Worm (Caenorhabditis elegans) whole organism, L1 larva: ENCODE data around the gene snb-5.

Source experiments
- alr-1 ChIP-seq: fragments of 200-800 bp; sonication (Bioruptor generic); optimal IDR thresholded peaks from 2 replicates; lab custom pipeline; 2018; ENCODE audit warnings: borderline replicate concordance, mild to moderate bottlenecking, missing genetic modification characterization, missing compliant biosample characterization
- aly-2 ChIP-seq: fragments of 150-350 bp; optimal IDR thresholded peaks from 2 replicates; lab custom pipeline; 2014; ENCODE audit warnings: missing biosample characterization, missing genetic modification characterization
- blmp-1 ChIP-seq: fragments of 150-350 bp; optimal IDR thresholded peaks from 2 replicates; lab custom pipeline; 2014; ENCODE audit warnings: missing biosample characterization, missing genetic modification characterization
- ceh-8 ChIP-seq: fragments of 200-800 bp; sonication (Bioruptor generic); optimal IDR thresholded peaks from 2 replicates; lab custom pipeline; 2018; ENCODE audit warnings: mild to moderate bottlenecking, missing genetic modification characterization, moderate library complexity, missing compliant biosample characterization
- ceh-82 ChIP-seq, 3 experiments: fragments of 150-350 bp in 1 of 3; sonication (generic microtip) in 2 of 3; optimal IDR thresholded peaks; 2 replicates each; lab custom pipeline; 2014 to 2017; ENCODE audit warnings: missing biosample characterization in 3 of 3, missing genetic modification characterization in 3 of 3
- ceh-88 ChIP-seq: fragments of 200-800 bp; sonication (Bioruptor generic); IDR thresholded peaks from 2 replicates; pipeline ENCODE4 v1.3.6; 2022; ENCODE audit warnings: missing genetic modification characterization, missing compliant biosample characterization
- dpl-1 ChIP-seq, 3 experiments: fragments of 150-350 bp in 2 of 3; sonication (generic microtip) in 1 of 3; optimal IDR thresholded peaks; 2 replicates each; lab custom pipeline; 2014 to 2017; ENCODE audit warnings: missing biosample characterization in 3 of 3, missing genetic modification characterization in 3 of 3, missing genetic modification reagents in 3 of 3
- dsc-1 ChIP-seq: sonication (generic microtip); optimal IDR thresholded peaks from 2 replicates; lab custom pipeline; 2016; ENCODE audit warnings: mild to moderate bottlenecking, missing genetic modification characterization, missing compliant biosample characterization
- efl-1 ChIP-seq, 4 experiments: fragments of 150-350 bp; optimal IDR thresholded peaks in 3 of 4; peaks in 1 of 4; 1 replicate in 1 of 4; 2 replicates in 3 of 4; lab custom pipeline; 2014; ENCODE audit warnings: missing biosample characterization in 2 of 4, missing genetic modification characterization in 2 of 4, missing genetic modification reagents in 2 of 4
- efl-3 ChIP-seq: fragments of 200-800 bp; sonication (Bioruptor generic); optimal IDR thresholded peaks from 2 replicates; lab custom pipeline; 2018; ENCODE audit warnings: mild to moderate bottlenecking, missing genetic modification characterization, missing compliant biosample characterization
- egl-13 ChIP-seq: sonication (generic microtip); optimal IDR thresholded peaks from 2 replicates; lab custom pipeline; 2016; ENCODE audit warnings: missing genotype, missing genetic modification reagents, missing genetic modification characterization, missing compliant biosample characterization
- ets-5 ChIP-seq: fragments of 200-800 bp; sonication (Bioruptor generic); IDR thresholded peaks from 2 replicates; pipeline ENCODE4 v1.3.6; 2022; ENCODE audit warnings: missing genetic modification characterization, missing compliant biosample characterization
- hlh-17 ChIP-seq: fragments of 200-800 bp; sonication (Bioruptor generic); optimal IDR thresholded peaks from 2 replicates; lab custom pipeline; 2018; ENCODE audit warnings: missing genetic modification characterization, mild to moderate bottlenecking, missing compliant biosample characterization, moderate library complexity, borderline replicate concordance
- lin-13 ChIP-seq: fragments of 150-350 bp; optimal IDR thresholded peaks from 2 replicates; lab custom pipeline; 2014; ENCODE audit warnings: missing biosample characterization, missing genetic modification reagents, missing genetic modification characterization
- lin-14 ChIP-seq: fragments of 200-800 bp; sonication (Bioruptor generic); optimal IDR thresholded peaks from 2 replicates; lab custom pipeline; 2018; ENCODE audit warnings: mild to moderate bottlenecking, missing genetic modification characterization, moderate library complexity, missing compliant biosample characterization
- lin-15B ChIP-seq: fragments of 150-350 bp; sonication (generic microtip); optimal IDR thresholded peaks from 3 replicates; lab custom pipeline; 2014; ENCODE audit warnings: missing biosample characterization, missing genetic modification characterization
- lir-3 ChIP-seq: sonication (generic microtip); optimal IDR thresholded peaks from 2 replicates; lab custom pipeline; 2016; ENCODE audit warnings: mild to moderate bottlenecking, missing genetic modification characterization, moderate library complexity, missing compliant biosample characterization; ENCODE audit not compliant: poor library complexity
- lsy-2 ChIP-seq, 2 experiments: fragments of 150-350 bp; optimal IDR thresholded peaks; 2 replicates each; lab custom pipeline; 2014; ENCODE audit warnings: missing biosample characterization in 2 of 2, missing genetic modification characterization in 2 of 2
- mdl-1 ChIP-seq, 2 experiments: fragments of 150-350 bp; optimal IDR thresholded peaks; 2 replicates each; lab custom pipeline; 2014 to 2017; ENCODE audit warnings: missing biosample characterization in 2 of 2, missing genetic modification characterization in 2 of 2, inconsistent platforms in 1 of 2
- mef-2 ChIP-seq: fragments of 150-350 bp; optimal IDR thresholded peaks from 2 replicates; lab custom pipeline; 2014; ENCODE audit warnings: missing biosample characterization, missing genetic modification characterization
- nhr-11 ChIP-seq: fragments of 150-350 bp; optimal IDR thresholded peaks from 2 replicates; lab custom pipeline; 2014; ENCODE audit warnings: missing biosample characterization, missing genetic modification characterization
- nhr-12 ChIP-seq: sonication (generic microtip); optimal IDR thresholded peaks from 2 replicates; lab custom pipeline; 2017; ENCODE audit warnings: missing biosample characterization, missing genetic modification characterization
- nhr-20 ChIP-seq: sonication (generic microtip); optimal IDR thresholded peaks from 2 replicates; lab custom pipeline; 2016; ENCODE audit warnings: mild to moderate bottlenecking, missing genetic modification characterization, missing compliant biosample characterization
- nhr-237 ChIP-seq: fragments of 150-350 bp; optimal IDR thresholded peaks from 2 replicates; lab custom pipeline; 2014; ENCODE audit warnings: missing biosample characterization, missing genetic modification characterization
- nhr-28 ChIP-seq: fragments of 150-350 bp; optimal IDR thresholded peaks from 2 replicates; lab custom pipeline; 2014; ENCODE audit warnings: missing biosample characterization, missing genetic modification characterization
- nhr-84 ChIP-seq: sonication (generic microtip); optimal IDR thresholded peaks from 2 replicates; lab custom pipeline; 2017; ENCODE audit warnings: missing biosample characterization, missing genetic modification characterization
- nhr-85 ChIP-seq: sonication (generic microtip); peaks from one replicate; lab custom pipeline; 2016; ENCODE audit warnings: missing genetic modification characterization, inconsistent platforms, missing compliant biosample characterization
- rnt-1 ChIP-seq: sonication (generic microtip); optimal IDR thresholded peaks from 2 replicates; lab custom pipeline; 2016; ENCODE audit warnings: mild to moderate bottlenecking, missing genetic modification characterization, moderate library complexity, missing compliant biosample characterization
- skn-1 ChIP-seq: fragments of 150-350 bp; optimal IDR thresholded peaks from 2 replicates; lab custom pipeline; 2014; ENCODE audit warnings: missing biosample characterization, missing genetic modification characterization
- swsn-7 ChIP-seq: sonication (generic microtip); optimal IDR thresholded peaks from 2 replicates; lab custom pipeline; 2016; ENCODE audit warnings: missing genetic modification characterization, missing compliant biosample characterization
- tbx-2 ChIP-seq: sonication (generic microtip); optimal IDR thresholded peaks from 2 replicates; lab custom pipeline; 2016; ENCODE audit warnings: missing genetic modification characterization, missing compliant biosample characterization
- unc-130 ChIP-seq: fragments of 150-350 bp; optimal IDR thresholded peaks from 2 replicates; lab custom pipeline; 2017; ENCODE audit warnings: missing biosample characterization, missing genetic modification characterization, inconsistent platforms
- unc-30 ChIP-seq: sonication (generic microtip); optimal IDR thresholded peaks from 2 replicates; lab custom pipeline; 2017; ENCODE audit warnings: missing biosample characterization, missing genetic modification characterization
- unc-86 ChIP-seq: sonication (generic microtip); optimal IDR thresholded peaks from 2 replicates; lab custom pipeline; 2016; ENCODE audit warnings: missing genetic modification characterization, missing compliant biosample characterization
- unc-98 ChIP-seq: fragments of 200-800 bp; sonication (Bioruptor generic); IDR thresholded peaks from 2 replicates; pipeline ENCODE4 v1.3.6; 2022; ENCODE audit warnings: missing genetic modification characterization, missing compliant biosample characterization

The snb-5 gene

ce11 chrIII:8209775-8210174 lies 6.9 kb downstream of the snb-5 start, which contains the start of gene C30A5.10:
Gene C30A5.10 (minus strand): TSS chrIII:8209875.
- TF ChIP-seq ceh-82 (tag; optimal IDR thresholded peaks at IDR 0.05; lab: Kevin White, UChicago): no peak
- TF ChIP-seq nhr-12 (tag; lab: Kevin White, UChicago): no peak
- TF ChIP-seq nhr-237 (tag; lab: Kevin White, UChicago): no peak
- TF ChIP-seq rnt-1 (tag; lab: Kevin White, UChicago): no peak
- no peak for TF ChIP-seq nhr-11
- TF ChIP-seq alr-1 (tag; lab: Kevin White, UChicago): no peak
- TF ChIP-seq lin-15B (tag; lab: Kevin White, UChicago): no peak
- TF ChIP-seq skn-1: no peak
- no peak for TF ChIP-seq nhr-84
- no peak for TF ChIP-seq unc-98 (GFP tag; lab: Robert Waterston, UW)
- TF ChIP-seq nhr-85 (tag; lab: Kevin White, UChicago): no peak
- TF ChIP-seq swsn-7 (tag; lab: Kevin White, UChicago): no peak
- TF ChIP-seq ceh-88 (GFP tag; lab: Robert Waterston, UW): no peak
- no peak for TF ChIP-seq efl-3 (GFP tag; lab: Kevin White, UChicago)
- no peak for TF ChIP-seq blmp-1
- TF ChIP-seq ceh-8 (GFP tag; lab: Kevin White, UChicago): no peak
- no peak for TF ChIP-seq unc-130 (tag; lab: Kevin White, UChicago)
- no peak for TF ChIP-seq aly-2 (tag; lab: Kevin White, UChicago)
- no peak for TF ChIP-seq mdl-1 (tag; optimal IDR thresholded peaks at IDR 0.05; lab: Kevin White, UChicago)
- no peak for TF ChIP-seq ets-5 (GFP tag; lab: Robert Waterston, UW)

- peak; percentile 97 for TF ChIP-seq unc-86 (tag; lab: Kevin White, UChicago)
- TF ChIP-seq lsy-2 (tag; optimal IDR thresholded peaks at IDR 0.05; lab: Kevin White, UChicago): peak in 1 of 2 experiments; percentile 61
- TF ChIP-seq lin-14 (GFP tag; lab: Kevin White, UChicago): peak; percentile 41
- peak; percentile 36 for TF ChIP-seq egl-13 (tag; lab: Kevin White, UChicago)
- TF ChIP-seq lin-13 (GFP tag; lab: Kevin White, UChicago): no peak
- TF ChIP-seq lir-3 (tag; lab: Kevin White, UChicago): no peak
- TF ChIP-seq nhr-28 (tag; lab: Kevin White, UChicago): no peak
- TF ChIP-seq dpl-1 (GFP tag; optimal IDR thresholded peaks at IDR 0.05; lab: Kevin White, UChicago): no peak
- no peak for TF ChIP-seq tbx-2 (tag; lab: Kevin White, UChicago)
- TF ChIP-seq, all 84 proteins: peak for 4
Measured at ce11 chrIII:8211562-8211961, 8.7 kb downstream of the snb-5 start.

- peak in 1 of 2 experiments; percentile 31 for TF ChIP-seq lsy-2 (tag; optimal IDR thresholded peaks at IDR 0.05; lab: Kevin White, UChicago)
- peak; percentile 86 for TF ChIP-seq unc-86 (tag; lab: Kevin White, UChicago)
- TF ChIP-seq mef-2 (tag; lab: Kevin White, UChicago): no peak
- TF ChIP-seq mdl-1 (tag; optimal IDR thresholded peaks at IDR 0.05; lab: Kevin White, UChicago): no peak
- TF ChIP-seq lin-14 (GFP tag; lab: Kevin White, UChicago): peak; percentile 4
- TF ChIP-seq hlh-17: no peak
Measured at ce11 chrIII:8216224-8216623, 13.4 kb downstream of the snb-5 start, which contains the start of gene unc-86. Gene unc-86 (minus strand): TSS chrIII:8216336.

- no peak for TF ChIP-seq nhr-20 (tag; lab: Kevin White, UChicago)
- no peak for TF ChIP-seq efl-1 (optimal IDR thresholded peaks at IDR 0.05; lab: Kevin White, UChicago)
- peak in 1 of 2 experiments; percentile 34 for TF ChIP-seq efl-1 (GFP tag; optimal IDR thresholded peaks at IDR 0.05 in 1 of 2; lab: Kevin White, UChicago)
- peak; percentile 11 for TF ChIP-seq dsc-1 (tag; lab: Kevin White, UChicago)
- TF ChIP-seq unc-30: no peak
Measured at ce11 chrIII:8217919-8218318, 15.1 kb downstream of the snb-5 start, which contains the start of gene C30A5.16. Gene C30A5.16 (plus strand): TSS chrIII:8218219.
